Worm (Caenorhabditis elegans): ENCODE results near the gene cyp-33B1.
A peak's percentile ranks its signal among the peaks of the same experiment; 100 is the strongest.

The cyp-33B1 gene

DNA sequence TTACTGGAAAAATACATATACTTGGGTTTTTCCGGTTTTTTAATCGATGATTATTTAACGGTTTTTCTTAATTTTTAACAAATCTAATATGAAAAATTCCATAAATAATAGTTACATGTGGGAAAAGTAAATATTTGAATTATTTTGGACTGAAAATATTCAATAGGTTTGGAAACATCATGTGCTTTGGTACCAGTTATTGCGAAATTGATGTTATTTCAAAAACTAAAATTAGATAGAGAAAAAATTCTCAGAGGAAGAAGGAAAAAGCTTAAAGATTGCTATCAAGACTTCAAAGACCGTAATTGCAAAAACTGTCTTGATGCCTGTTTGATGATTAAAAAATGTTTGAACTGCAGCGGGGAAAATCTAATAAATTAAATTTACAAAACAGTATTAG, 23.9 kb downstream of the cyp-33B1 start:
- TF ChIP-seq rpc-1 (optimal IDR thresholded peaks at IDR 0.05), result no peak
- no peak for TF ChIP-seq rpc-1 (tag; optimal IDR thresholded peaks at IDR 0.05)
- no peak for TF ChIP-seq gei-17 (GFP tag; optimal IDR thresholded peaks at IDR 0.05)
- no peak for TF ChIP-seq cebp-1 (GFP tag; IDR thresholded peaks at IDR 0.05)
- TF ChIP-seq cebp-1 (tag; optimal IDR thresholded peaks at IDR 0.05), result peak; percentile 76

DNA sequence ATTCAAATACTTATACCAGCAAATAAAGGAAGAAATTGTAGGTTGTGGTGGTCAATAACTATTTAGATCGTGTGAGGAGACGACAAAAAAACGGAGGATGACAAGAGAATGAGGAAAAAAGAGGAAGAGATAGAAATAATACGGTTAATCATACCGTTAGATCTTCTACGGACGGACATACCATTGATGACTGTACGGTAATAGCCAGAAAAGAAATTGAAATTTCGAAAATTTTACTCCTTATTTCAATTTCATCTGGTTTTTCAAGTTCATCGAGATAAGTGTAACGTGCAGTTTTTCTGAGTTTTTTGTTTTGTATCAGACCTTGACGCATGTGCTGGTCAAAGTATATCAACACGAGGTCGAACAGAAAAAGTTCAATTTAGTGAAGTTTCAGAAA, 24.8 kb downstream of the cyp-33B1 start:
- TF ChIP-seq lin-35 (GFP tag; optimal IDR thresholded peaks at IDR 0.05), result no peak
- no peak for TF ChIP-seq madf-6 (GFP tag; IDR thresholded peaks at IDR 0.05)
- no peak for TF ChIP-seq cebp-2 (GFP tag; IDR thresholded peaks at IDR 0.05)
- no peak for TF ChIP-seq B0035.1 (tag; optimal IDR thresholded peaks at IDR 0.05)
- no peak for TF ChIP-seq rec-8 (tag; optimal IDR thresholded peaks at IDR 0.05)
- no peak for TF ChIP-seq sea-2 (GFP tag; IDR thresholded peaks at IDR 0.05)
- TF ChIP-seq unc-62 (GFP tag; optimal IDR thresholded peaks at IDR 0.05), result no peak
- TF ChIP-seq tbp1 (GFP tag; optimal IDR thresholded peaks at IDR 0.05), result no peak
- no peak for TF ChIP-seq ama-1 (optimal IDR thresholded peaks at IDR 0.05)
- no peak for TF ChIP-seq ama-1 (GFP tag; optimal IDR thresholded peaks at IDR 0.05)
- TF ChIP-seq F10E7.11 (tag; optimal IDR thresholded peaks at IDR 0.05), result no peak
- TF ChIP-seq somi-1 (GFP tag; optimal IDR thresholded peaks at IDR 0.05), result no peak
- no peak for TF ChIP-seq D2030.7 (GFP tag; IDR thresholded peaks at IDR 0.05)
- no peak for TF ChIP-seq mel-28 (tag; optimal IDR thresholded peaks at IDR 0.05; ENCODE audit: borderline replicate concordance)
- TF ChIP-seq lin-40 (tag; optimal IDR thresholded peaks at IDR 0.05), result no peak
- no peak for TF ChIP-seq mcd-1 (GFP tag; IDR thresholded peaks at IDR 0.05)
- TF ChIP-seq sdz-38 (tag; optimal IDR thresholded peaks at IDR 0.05), result no peak
- TF ChIP-seq Y53F4B.3 (GFP tag; IDR thresholded peaks at IDR 0.05), result no peak
- TF ChIP-seq hrde-1 (tag; optimal IDR thresholded peaks at IDR 0.05; ENCODE audit: borderline replicate concordance), result no peak
- no peak for TF ChIP-seq F23B12.7 (tag; optimal IDR thresholded peaks at IDR 0.05; ENCODE audit: insufficient read depth)
- no peak for TF ChIP-seq ceh-27 (GFP tag; optimal IDR thresholded peaks at IDR 0.05)

DNA sequence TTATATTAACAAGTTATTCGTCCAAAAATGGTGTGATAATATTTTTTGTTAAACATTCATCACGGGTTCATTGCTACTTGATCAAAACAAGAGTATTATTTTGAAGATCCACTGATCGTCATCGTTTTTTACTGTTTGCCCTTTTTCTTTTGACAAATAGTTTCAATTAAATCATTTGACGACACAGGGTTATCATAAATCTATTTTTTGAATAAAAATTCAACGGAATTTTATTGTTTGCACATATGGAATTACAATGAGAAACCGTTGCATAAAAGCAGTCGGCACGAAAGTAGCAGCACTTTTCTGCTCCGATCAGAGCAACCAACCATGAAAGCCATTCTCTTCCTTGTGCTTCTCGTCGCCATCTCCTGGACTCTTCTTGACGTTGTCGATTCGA, 26.5 kb downstream of the cyp-33B1 start, which contains the start of gene fip-2:
TSS of gene fip-2 (plus strand) at position 301 of the 400 bp plus-strand sequence.
- TF ChIP-seq aptf-3 (GFP tag; IDR thresholded peaks at IDR 0.05) (no peak), ztf-22 (GFP tag; optimal IDR thresholded peaks at IDR 0.05) (no peak), F55B11.4 (tag; optimal IDR thresholded peaks at IDR 0.05; ENCODE audit: borderline replicate concordance, insufficient read depth) (no peak), ceh-100 (GFP tag; IDR thresholded peaks at IDR 0.05) (no peak), lir-1 (GFP tag; conservative IDR thresholded peaks at IDR 0.05) (no peak), attf-5 (GFP tag; optimal IDR thresholded peaks at IDR 0.05) (no peak), pbrm-1 (GFP tag; IDR thresholded peaks at IDR 0.05) (no peak), efl-1 (GFP tag; optimal IDR thresholded peaks at IDR 0.05) (no peak), nhr-80 (tag; optimal IDR thresholded peaks at IDR 0.05) (no peak), lsy-27 (tag; optimal IDR thresholded peaks at IDR 0.05; ENCODE audit: borderline replicate concordance, insufficient read depth) (no peak), lin-35 (GFP tag; optimal IDR thresholded peaks at IDR 0.05) (no peak)

DNA sequence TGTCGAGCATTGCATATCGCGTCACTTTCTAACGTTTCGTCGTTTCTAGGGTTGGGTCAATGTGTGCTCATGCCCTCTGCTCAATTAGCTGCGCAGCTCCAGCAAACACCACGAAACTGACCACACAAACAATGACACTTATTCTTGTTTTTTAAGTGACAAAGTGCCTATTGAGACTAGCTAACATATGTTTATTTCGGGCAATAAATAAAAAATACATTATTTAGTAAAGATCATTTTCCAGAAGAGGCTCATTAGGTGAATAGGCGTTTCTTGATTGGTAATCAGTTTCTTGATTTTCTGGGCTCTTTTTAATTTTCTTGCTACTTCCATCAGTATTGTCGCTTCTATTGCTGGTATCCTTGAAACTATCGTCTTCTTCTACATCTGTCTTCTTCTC, 28.6 kb downstream of the cyp-33B1 start, which contains the start of gene T27E4.5:
TSS of gene T27E4.5 (minus strand) at position 101 of the 400 bp plus-strand sequence.
- TF ChIP-seq F10E7.11 (tag; optimal IDR thresholded peaks at IDR 0.05), result no peak
- TF ChIP-seq rcor-1 (GFP tag; IDR thresholded peaks at IDR 0.05), result no peak
- no peak for TF ChIP-seq nhr-179 (tag; optimal IDR thresholded peaks at IDR 0.05)
- no peak for TF ChIP-seq ztf-25 (GFP tag; IDR thresholded peaks at IDR 0.05)
- no peak for TF ChIP-seq mel-28 (tag; optimal IDR thresholded peaks at IDR 0.05; ENCODE audit: borderline replicate concordance)
- TF ChIP-seq ceh-79 (tag; optimal IDR thresholded peaks at IDR 0.05), result no peak
- TF ChIP-seq gei-17 (GFP tag; optimal IDR thresholded peaks at IDR 0.05), result no peak
- TF ChIP-seq mes-4 (tag; optimal IDR thresholded peaks at IDR 0.05), result no peak
- TF ChIP-seq ceh-40 (GFP tag; IDR thresholded peaks at IDR 0.05), result no peak
- TF ChIP-seq hrde-1 (tag; optimal IDR thresholded peaks at IDR 0.05; ENCODE audit: borderline replicate concordance), result no peak
- no peak for TF ChIP-seq sdz-38 (tag; optimal IDR thresholded peaks at IDR 0.05)
- TF ChIP-seq F57A8.1 (GFP tag; optimal IDR thresholded peaks at IDR 0.05), result no peak
- TF ChIP-seq F33H1.4 (GFP tag; IDR thresholded peaks at IDR 0.05), result no peak
- no peak for TF ChIP-seq attf-5 (GFP tag; optimal IDR thresholded peaks at IDR 0.05)
- no peak for TF ChIP-seq pbrm-1 (GFP tag; IDR thresholded peaks at IDR 0.05)
- no peak for TF ChIP-seq F23B12.7 (tag; optimal IDR thresholded peaks at IDR 0.05; ENCODE audit: insufficient read depth)
- TF ChIP-seq lin-54 (GFP tag; optimal IDR thresholded peaks at IDR 0.05), result no peak
- no peak for TF ChIP-seq ztf-3 (GFP tag; optimal IDR thresholded peaks at IDR 0.05)

Data from whole organism, young adult.